Worm (Caenorhabditis elegans): Measurements from ENCODE around the gene mocs-1.

mocs-1 gene

DNA sequence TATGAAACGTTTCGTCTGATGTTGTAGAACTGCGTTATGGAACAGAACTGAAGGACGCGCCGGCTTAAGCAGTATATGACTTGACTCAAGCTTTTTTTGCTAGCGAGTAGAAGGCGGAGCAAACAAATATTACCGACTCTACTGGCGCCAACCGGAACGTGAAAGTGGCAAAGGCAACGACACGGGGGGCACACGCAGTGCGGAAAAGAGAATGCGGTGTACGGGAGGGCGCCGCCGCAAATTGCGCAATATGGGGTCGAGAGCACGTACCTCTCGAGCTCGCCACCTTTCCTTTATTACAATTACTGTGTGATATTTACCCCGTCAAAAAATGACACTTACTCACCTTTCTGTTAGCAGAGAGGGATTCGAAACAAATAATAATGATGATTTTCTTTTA lies 25.4 kb downstream of the mocs-1 start, which contains the start of gene pqn-36:
Gene pqn-36 (minus strand): TSS at position 268 of the 400 bp plus-strand sequence.
- TF ChIP-seq fkh-2 (tag; optimal IDR thresholded peaks at IDR 0.05) (no peak), nhr-28 (tag; optimal IDR thresholded peaks at IDR 0.05) (no peak), lin-39 (tag; optimal IDR thresholded peaks at IDR 0.05) (no peak), eor-1 (tag; optimal IDR thresholded peaks at IDR 0.05) (no peak), ceh-16 (tag; optimal IDR thresholded peaks at IDR 0.05) (no peak), zag-1 (tag; optimal IDR thresholded peaks at IDR 0.05) (no peak), jun-1 (tag; optimal IDR thresholded peaks at IDR 0.05) (no peak), nhr-237 (tag; optimal IDR thresholded peaks at IDR 0.05) (no peak), elt-3 (tag; optimal IDR thresholded peaks at IDR 0.05) (no peak), nfya-1 (tag; optimal IDR thresholded peaks at IDR 0.05; ENCODE audit: insufficient read depth) (no peak), ztf-11 (tag; optimal IDR thresholded peaks at IDR 0.05) (no peak), ceh-28 (tag; optimal IDR thresholded peaks at IDR 0.05) (no peak), nhr-12 (tag; optimal IDR thresholded peaks at IDR 0.05) (no peak), skn-1 (tag; optimal IDR thresholded peaks at IDR 0.05) (no peak), elt-2 (tag; optimal IDR thresholded peaks at IDR 0.05) (no peak), nhr-76 (tag; optimal IDR thresholded peaks at IDR 0.05) (no peak), nhr-11 (tag; optimal IDR thresholded peaks at IDR 0.05) (no peak), nhr-23 (tag; optimal IDR thresholded peaks at IDR 0.05) (no peak), aly-2 (tag; optimal IDR thresholded peaks at IDR 0.05) (no peak), nhr-67 (tag; optimal IDR thresholded peaks at IDR 0.05) (no peak)

DNA sequence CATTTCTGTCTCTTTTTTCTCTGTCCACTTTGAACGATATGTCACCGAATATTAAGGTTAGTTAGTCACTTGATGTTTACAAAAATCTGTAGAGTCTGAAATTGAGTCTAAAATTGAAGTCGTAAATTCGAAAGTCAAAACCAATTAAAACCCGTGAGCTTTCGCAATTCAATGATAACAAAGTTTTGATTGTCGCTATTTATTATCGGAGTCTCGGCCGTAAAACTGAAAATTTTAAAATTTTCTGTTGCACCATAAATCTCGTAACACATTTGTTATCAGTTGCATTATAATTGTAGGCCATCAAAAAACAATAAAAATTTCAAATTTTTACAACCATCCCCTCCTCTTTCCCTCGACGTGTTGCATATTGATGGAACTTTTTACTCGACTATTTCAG lies 32.0 kb downstream of the mocs-1 start:
- TF ChIP-seq unc-39 (tag; optimal IDR thresholded peaks at IDR 0.05): no peak
- TF ChIP-seq fkh-10 (GFP tag; optimal IDR thresholded peaks at IDR 0.05): no peak
- no peak for TF ChIP-seq egl-5 (tag; optimal IDR thresholded peaks at IDR 0.05)
- TF ChIP-seq aly-2 (tag; optimal IDR thresholded peaks at IDR 0.05): no peak
- TF ChIP-seq pqm-1 (tag; optimal IDR thresholded peaks at IDR 0.05): peak; percentile 88
- TF ChIP-seq fkh-2 (tag; optimal IDR thresholded peaks at IDR 0.05): no peak
- peak; percentile 46 for TF ChIP-seq pha-4 (tag; optimal IDR thresholded peaks at IDR 0.05)
- no peak for TF ChIP-seq ceh-28 (tag; optimal IDR thresholded peaks at IDR 0.05)
- no peak for TF ChIP-seq ZK546.5 (tag; optimal IDR thresholded peaks at IDR 0.05)
- no peak for TF ChIP-seq nhr-76 (tag; optimal IDR thresholded peaks at IDR 0.05)
- TF ChIP-seq jun-1 (tag; optimal IDR thresholded peaks at IDR 0.05): peak; percentile 57
- TF ChIP-seq elt-2 (tag; optimal IDR thresholded peaks at IDR 0.05): peak; percentile 94
- no peak for TF ChIP-seq elt-3 (tag; optimal IDR thresholded peaks at IDR 0.05)

DNA sequence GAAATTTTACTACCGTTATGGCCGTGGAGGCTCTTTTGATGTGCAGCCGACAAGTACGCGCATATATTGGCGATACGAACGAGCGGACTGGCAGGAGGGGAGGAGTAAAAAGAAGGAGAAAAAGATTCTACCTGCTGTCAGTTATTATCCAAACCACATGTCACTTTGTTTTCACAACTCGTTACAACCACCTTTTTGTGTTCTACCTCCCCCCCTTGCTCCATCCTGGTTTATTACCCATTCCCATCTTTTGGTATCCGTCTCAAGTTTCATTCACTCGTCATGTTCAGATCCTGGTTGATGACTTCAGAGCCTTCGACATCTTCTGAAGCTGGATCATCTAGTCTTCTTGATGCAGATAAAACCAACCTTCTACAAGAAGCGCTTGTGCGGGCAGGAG lies 33.0 kb downstream of the mocs-1 start, which contains the start of gene psa-3:
Gene psa-3 (plus strand): TSS at position 301 of the 400 bp plus-strand sequence.
- TF ChIP-seq eor-1 (tag; optimal IDR thresholded peaks at IDR 0.05) (no peak), hmg-11 (tag; optimal IDR thresholded peaks at IDR 0.05) (no peak), lin-39 (tag; optimal IDR thresholded peaks at IDR 0.05) (no peak), skn-1 (tag; optimal IDR thresholded peaks at IDR 0.05) (no peak), ztf-4 (tag; optimal IDR thresholded peaks at IDR 0.05) (no peak)

- no peak for TF ChIP-seq lin-15B (tag; optimal IDR thresholded peaks at IDR 0.05)
- no peak for TF ChIP-seq nhr-23 (tag; optimal IDR thresholded peaks at IDR 0.05)
- peak; percentile 26 for TF ChIP-seq nfya-1 (tag; optimal IDR thresholded peaks at IDR 0.05; ENCODE audit: insufficient read depth)
- no peak for TF ChIP-seq unc-39 (tag; optimal IDR thresholded peaks at IDR 0.05)
- TF ChIP-seq nhr-12 (tag; optimal IDR thresholded peaks at IDR 0.05): no peak
- TF ChIP-seq nhr-11 (tag; optimal IDR thresholded peaks at IDR 0.05): no peak
- no peak for TF ChIP-seq nhr-28 (tag; optimal IDR thresholded peaks at IDR 0.05)
- no peak for TF ChIP-seq lin-39 (tag; optimal IDR thresholded peaks at IDR 0.05)
- TF ChIP-seq fkh-10 (GFP tag; optimal IDR thresholded peaks at IDR 0.05): peak; percentile 39
- TF ChIP-seq nhr-43 (tag; optimal IDR thresholded peaks at IDR 0.05; ENCODE audit: poor library complexity, severe bottlenecking): no peak
- no peak for TF ChIP-seq nhr-237 (tag; optimal IDR thresholded peaks at IDR 0.05)
- no peak for TF ChIP-seq ZK546.5 (tag; optimal IDR thresholded peaks at IDR 0.05)
- TF ChIP-seq sea-2 (GFP tag; optimal IDR thresholded peaks at IDR 0.05): no peak
- TF ChIP-seq elt-3 (tag; optimal IDR thresholded peaks at IDR 0.05): no peak
- TF ChIP-seq ztf-11 (tag; optimal IDR thresholded peaks at IDR 0.05): no peak
- TF ChIP-seq ztf-4 (tag; optimal IDR thresholded peaks at IDR 0.05): no peak
These were observed 44.9 kb downstream of the mocs-1 start for ce11 chrX:15395723-15396122.

ce11 chrX:15392672-15393071 lies 47.9 kb downstream of the mocs-1 start:
- TF ChIP-seq lin-15B (tag; optimal IDR thresholded peaks at IDR 0.05) (no peak), snpc-4 (tag; optimal IDR thresholded peaks at IDR 0.05) (peak; percentile 44)

All from whole organism, L3 larva.